Worm (Caenorhabditis elegans): ENCODE data around the gene F09E5.16.
A peak's percentile ranks its signal among the peaks of the same experiment; 100 is the strongest.

- TF ChIP-seq ceh-100 (GFP tag; IDR thresholded peaks at IDR 0.05): no peak
- peak; percentile 74 for TF ChIP-seq hsf-1 (GFP tag; IDR thresholded peaks at IDR 0.05)
- no peak for TF ChIP-seq F57A8.1 (GFP tag; optimal IDR thresholded peaks at IDR 0.05)
- no peak for TF ChIP-seq sea-2 (GFP tag; IDR thresholded peaks at IDR 0.05)
- no peak for TF ChIP-seq ceh-58 (GFP tag; IDR thresholded peaks at IDR 0.05)
Observed at ce11 chrII:5377467-5378238, 12.1 kb upstream of the F09E5.16 start, which contains the start of gene prdx-2.
